Worm (Caenorhabditis elegans): ENCODE results near the gene C28C12.12.

ce11 chrIV:8450534-8450933 lies 45.6 kb downstream of the C28C12.12 start:
- TF ChIP-seq ama-1 (optimal IDR thresholded peaks at IDR 0.05) = no peak
- no peak for TF ChIP-seq tbx-37 (GFP tag; conservative IDR thresholded peaks at IDR 0.05)
- no peak for TF ChIP-seq pes-1 (GFP tag; IDR thresholded peaks at IDR 0.05)
- no peak for TF ChIP-seq hmbx-1 (tag; optimal IDR thresholded peaks at IDR 0.05)
- TF ChIP-seq aly-1 (tag; optimal IDR thresholded peaks at IDR 0.05) = no peak
- TF ChIP-seq flt-1 (GFP tag; IDR thresholded peaks at IDR 0.05) = no peak
- no peak for TF ChIP-seq tbx-11 (GFP tag; IDR thresholded peaks at IDR 0.05)
- TF ChIP-seq F13C5.2 (tag; optimal IDR thresholded peaks at IDR 0.05) = no peak
- no peak for TF ChIP-seq scrt-1 (GFP tag; IDR thresholded peaks at IDR 0.05)
- TF ChIP-seq B0310.2 (tag; optimal IDR thresholded peaks at IDR 0.05) = no peak

Data from whole organism, early embryonic.